Fruit fly (Drosophila melanogaster): ENCODE results near the gene cyc.

cyc gene

DNA sequence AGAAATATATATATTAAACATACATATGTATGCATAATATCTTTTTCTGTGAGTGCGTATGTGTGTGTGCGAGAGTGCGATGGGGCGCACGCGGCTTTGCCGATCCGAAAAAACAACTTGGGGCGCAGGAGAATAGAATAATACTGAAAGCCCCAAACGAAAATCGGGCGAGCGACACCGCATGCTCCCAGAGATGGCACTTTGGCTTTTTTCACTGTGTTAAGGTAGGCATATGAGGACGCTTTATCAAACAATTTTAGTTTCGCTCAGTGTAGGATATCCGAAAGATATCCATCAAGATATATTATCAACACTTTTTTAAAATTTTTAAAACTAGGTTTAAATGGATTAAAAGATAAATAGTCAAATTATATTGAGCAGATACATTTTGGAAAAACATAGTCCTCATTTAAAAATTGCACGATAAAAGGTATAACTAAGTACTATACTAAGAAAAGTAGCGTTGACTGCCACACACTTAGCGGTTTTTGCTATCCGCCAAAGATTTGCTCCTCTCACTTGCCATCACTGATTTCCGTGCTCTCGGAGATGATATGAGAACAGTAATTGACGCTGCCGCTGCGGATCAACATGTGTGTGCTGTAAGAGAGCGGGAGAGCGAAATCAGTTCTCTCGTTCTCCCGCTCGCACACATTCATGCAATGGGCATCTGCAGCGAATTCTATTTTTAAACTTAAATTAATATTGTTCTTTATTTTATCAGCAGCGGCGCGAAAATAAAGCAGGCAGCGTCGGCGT is 24.6 kb downstream of the cyc start (continued):
- TF ChIP-seq pnt (GFP tag; optimal IDR thresholded peaks at IDR 0.05) (peak; percentile 57), B-H2 (GFP tag; optimal IDR thresholded peaks at IDR 0.05) (peak; percentile 31), CG17829 (tag; optimal IDR thresholded peaks at IDR 0.05) (peak; percentile 47), YL-1 (GFP tag; optimal IDR thresholded peaks at IDR 0.05) (no peak), CG7786 (GFP tag; optimal IDR thresholded peaks at IDR 0.05) (peak; percentile 62), cwo (GFP tag; optimal IDR thresholded peaks at IDR 0.05) (peak; percentile 64), bsh (GFP tag; optimal IDR thresholded peaks at IDR 0.05) (peak; percentile 38 to 48), CG7963 (GFP tag; IDR thresholded peaks at IDR 0.05; ENCODE audit: partially characterized antibody) (no peak), Sry-δ (GFP tag; optimal IDR thresholded peaks at IDR 0.05) (peak; percentile 34), sisA (GFP tag; IDR thresholded peaks at IDR 0.05) (peak; percentile 32; the same call in 1 of the 2 replicates), CG31441 (GFP tag; IDR thresholded peaks at IDR 0.05) (peak; percentile 54; the same call in 1 of the 2 replicates), jing (GFP tag; optimal IDR thresholded peaks at IDR 0.05) (peak; percentile 60), CG10431 (GFP tag; optimal IDR thresholded peaks at IDR 0.05) (no peak), CG9437 (GFP tag; optimal IDR thresholded peaks at IDR 0.05) (peak; percentile 69), CG32772 (GFP tag; IDR thresholded peaks at IDR 0.05) (no peak), Lpt (GFP tag; optimal IDR thresholded peaks at IDR 0.05) (no peak), Blimp-1 (GFP tag; optimal IDR thresholded peaks at IDR 0.05) (peak; percentile 34), CG1024 (GFP tag; IDR thresholded peaks at IDR 0.05) (no peak), Pdp1 (GFP tag; optimal IDR thresholded peaks at IDR 0.05) (peak; percentile 39 to 78), nau (GFP tag; optimal IDR thresholded peaks at IDR 0.05) (peak; percentile 3), Deaf1 (tag; optimal IDR thresholded peaks at IDR 0.05) (peak; percentile 17), grn (GFP tag; optimal IDR thresholded peaks at IDR 0.05) (no peak), Drgx (GFP tag; IDR thresholded peaks at IDR 0.05) (peak; percentile 36; the same call in 1 of the 2 replicates), Bdp1 (GFP tag; optimal IDR thresholded peaks at IDR 0.05) (peak; percentile 40), zfh2 (GFP tag; optimal IDR thresholded peaks at IDR 0.05) (peak; percentile 70), cato (GFP tag; optimal IDR thresholded peaks at IDR 0.05; ENCODE audit: borderline replicate concordance) (peak; percentile 13), Hmr (GFP tag; optimal IDR thresholded peaks at IDR 0.05) (peak; percentile 73), nom (GFP tag; optimal IDR thresholded peaks at IDR 0.05) (no peak), CG5245 (GFP tag; optimal IDR thresholded peaks at IDR 0.05) (peak; percentile 42), CG33557 (GFP tag; optimal IDR thresholded peaks at IDR 0.05) (peak; percentile 58), nerfin-1 (tag; optimal IDR thresholded peaks at IDR 0.05) (peak; percentile 7), HLH54F (GFP tag; optimal IDR thresholded peaks at IDR 0.05) (peak; percentile 57), h (optimal IDR thresholded peaks at IDR 0.05) (no peak), Bgb (GFP tag; IDR thresholded peaks at IDR 0.05; ENCODE audit: partially characterized antibody) (no peak; the same call in 1 of the 2 replicates), kah (GFP tag; optimal IDR thresholded peaks at IDR 0.05) (peak; percentile 98), chinmo (GFP tag; IDR thresholded peaks at IDR 0.05; ENCODE audit: partially characterized antibody) (peak; percentile 80; the same call in 1 of the 4 replicates), BtbVII (GFP tag; optimal IDR thresholded peaks at IDR 0.05) (no peak), PHDP (tag; optimal IDR thresholded peaks at IDR 0.05) (peak; percentile 52), Tbp (GFP tag; optimal IDR thresholded peaks at IDR 0.05) (peak; percentile 78), trh (GFP tag; optimal IDR thresholded peaks at IDR 0.05) (peak; percentile 22), bigmax (GFP tag; optimal IDR thresholded peaks at IDR 0.05) (no peak), CG2120 (GFP tag; optimal IDR thresholded peaks at IDR 0.05) (peak; percentile 87), CG6854 (GFP tag; optimal IDR thresholded peaks at IDR 0.05) (no peak), ems (GFP tag; optimal IDR thresholded peaks at IDR 0.05) (peak; percentile 4), dimm (GFP tag; IDR thresholded peaks at IDR 0.05) (no peak), CG10565 (GFP tag; optimal IDR thresholded peaks at IDR 0.05) (no peak), CG11398 (GFP tag; optimal IDR thresholded peaks at IDR 0.05) (no peak), CG10654 (GFP tag; optimal IDR thresholded peaks at IDR 0.05) (peak; percentile 61), crc (GFP tag; optimal IDR thresholded peaks at IDR 0.05) (no peak)
